Worm (Caenorhabditis elegans) whole organism, young adult: ENCODE measurements around the gene W02A2.5.

Experiments
- B0019.2 ChIP-seq: fragments of 200-800 bp; sonication (Bioruptor generic); conservative IDR thresholded peaks from 2 replicates; pipeline ENCODE4 v1.3.6; 2022; ENCODE audit warnings: missing genetic modification reagents, missing genetic modification characterization, missing compliant biosample characterization
- B0035.1 ChIP-seq: sonication (generic microtip); optimal IDR thresholded peaks from 2 replicates; lab custom pipeline; 2016; ENCODE audit warnings: missing genetic modification characterization, mild to moderate bottlenecking, missing compliant biosample characterization, missing genotype, missing genetic modification reagents
- B0336.3 ChIP-seq: fragments of 200-800 bp; sonication (Bioruptor generic); IDR thresholded peaks from 2 replicates; pipeline ENCODE4 v1.3.6; 2022; ENCODE audit warnings: missing genetic modification characterization, missing compliant biosample characterization
- C17E4.6 ChIP-seq: fragments of 200-800 bp; sonication (Bioruptor generic); IDR thresholded peaks from 2 replicates; pipeline ENCODE4 v1.3.6; 2022; ENCODE audit warnings: missing genetic modification reagents, missing genetic modification characterization, missing compliant biosample characterization
- D2030.7 ChIP-seq: fragments of 200-800 bp; sonication (Bioruptor generic); IDR thresholded peaks from 2 replicates; pipeline ENCODE4 v1.3.6; 2022; ENCODE audit warnings: missing genetic modification reagents, missing genetic modification characterization, missing compliant biosample characterization
- F33H1.4 ChIP-seq: fragments of 200-800 bp; sonication (Bioruptor generic); IDR thresholded peaks from 2 replicates; pipeline ENCODE4 v1.3.6; 2022; ENCODE audit warnings: missing genetic modification reagents, missing genetic modification characterization, missing compliant biosample characterization
- F37B4.10 ChIP-seq: fragments of 200-800 bp; sonication (Bioruptor generic); IDR thresholded peaks from 2 replicates; pipeline ENCODE4 v1.3.6; 2022; ENCODE audit warnings: missing genetic modification characterization, missing compliant biosample characterization
- F39B2.1 ChIP-seq: fragments of 200-800 bp; sonication (Bioruptor generic); IDR thresholded peaks from 2 replicates; pipeline ENCODE4 v1.3.6; 2022; ENCODE audit warnings: missing genetic modification reagents, missing genetic modification characterization, missing compliant biosample characterization
- K11D2.4 ChIP-seq: fragments of 200-800 bp; sonication (Bioruptor generic); IDR thresholded peaks from 2 replicates; pipeline ENCODE4 v1.3.6; 2022; ENCODE audit warnings: missing genetic modification reagents, missing genetic modification characterization, missing compliant biosample characterization
- K12H6.12 ChIP-seq: fragments of 200-800 bp; sonication (Bioruptor generic); optimal IDR thresholded peaks from 2 replicates; lab custom pipeline; 2018; ENCODE audit warnings: mild to moderate bottlenecking, missing genetic modification characterization, missing compliant biosample characterization
- Y53F4B.3 ChIP-seq: fragments of 200-800 bp; sonication (Bioruptor generic); IDR thresholded peaks from 2 replicates; pipeline ENCODE4 v1.3.6; 2022; ENCODE audit warnings: missing genetic modification reagents, missing genetic modification characterization, missing compliant biosample characterization
- Y53G8AR.9 ChIP-seq: fragments of 200-800 bp; sonication (Bioruptor generic); conservative IDR thresholded peaks from 2 replicates; pipeline ENCODE4 v1.3.6; 2022; ENCODE audit warnings: missing genetic modification reagents, missing genetic modification characterization, missing compliant biosample characterization
- Y95B8A.8 ChIP-seq: fragments of 200-800 bp; sonication (Bioruptor generic); IDR thresholded peaks from 2 replicates; pipeline ENCODE4 v1.3.6; 2022; ENCODE audit warnings: missing genetic modification reagents, missing genetic modification characterization, missing compliant biosample characterization
- atf-7 ChIP-seq: sonication (generic microtip); optimal IDR thresholded peaks from 2 replicates; lab custom pipeline; 2017; ENCODE audit warnings: mild to moderate bottlenecking, missing genetic modification characterization, missing compliant biosample characterization
- attf-3 ChIP-seq: fragments of 200-800 bp; sonication (Bioruptor generic); conservative IDR thresholded peaks from 2 replicates; pipeline ENCODE4 v1.3.6; 2022; ENCODE audit warnings: missing genetic modification reagents, missing genetic modification characterization, missing compliant biosample characterization
- attf-6 ChIP-seq: fragments of 200-800 bp; sonication (Bioruptor generic); IDR thresholded peaks from 2 replicates; pipeline ENCODE4 v1.3.6; 2022; ENCODE audit warnings: missing genetic modification reagents, missing genetic modification characterization, missing compliant biosample characterization
- bed-1 ChIP-seq: fragments of 200-800 bp; sonication (Bioruptor generic); IDR thresholded peaks from 2 replicates; pipeline ENCODE4 v1.3.6; 2022; ENCODE audit warnings: missing genetic modification reagents, missing genetic modification characterization, missing compliant biosample characterization
- cebp-2 ChIP-seq: fragments of 200-800 bp; sonication (Bioruptor generic); IDR thresholded peaks from 2 replicates; pipeline ENCODE4 v1.3.6; 2022; ENCODE audit warnings: missing genetic modification characterization, missing compliant biosample characterization
- ceh-40 ChIP-seq: fragments of 200-800 bp; sonication (Bioruptor generic); IDR thresholded peaks from 2 replicates; pipeline ENCODE4 v1.3.6; 2022; ENCODE audit warnings: missing genetic modification characterization, missing compliant biosample characterization
- ceh-79 ChIP-seq: sonication (generic microtip); optimal IDR thresholded peaks from 2 replicates; lab custom pipeline; 2017; ENCODE audit warnings: mild to moderate bottlenecking, missing genetic modification characterization, missing compliant biosample characterization
- ceh-91 ChIP-seq: fragments of 200-800 bp; sonication (Bioruptor generic); IDR thresholded peaks from 2 replicates; pipeline ENCODE4 v1.3.6; 2022; ENCODE audit warnings: missing genetic modification reagents, missing genetic modification characterization, missing compliant biosample characterization
- dox-1 ChIP-seq: fragments of 200-800 bp; sonication (Bioruptor generic); IDR thresholded peaks from 2 replicates; pipeline ENCODE4 v1.3.6; 2022; ENCODE audit warnings: missing genetic modification reagents, missing genetic modification characterization, missing compliant biosample characterization
- efl-1 ChIP-seq: fragments of 150-350 bp; optimal IDR thresholded peaks from 2 replicates; lab custom pipeline; 2014; ENCODE audit warnings: missing biosample characterization, missing genetic modification reagents, missing genetic modification characterization
- ets-4 ChIP-seq: fragments of 200-800 bp; sonication (Bioruptor generic); optimal IDR thresholded peaks from 2 replicates; lab custom pipeline; 2018; ENCODE audit warnings: mild to moderate bottlenecking, missing genetic modification characterization, missing compliant biosample characterization
- fkh-3 ChIP-seq: sonication (generic microtip); optimal IDR thresholded peaks from 2 replicates; lab custom pipeline; 2016; ENCODE audit warnings: mild to moderate bottlenecking, missing genetic modification characterization, missing compliant biosample characterization
- hmg-20 ChIP-seq: fragments of 200-800 bp; sonication (Bioruptor generic); IDR thresholded peaks from 2 replicates; pipeline ENCODE4 v1.3.6; 2022; ENCODE audit warnings: missing genetic modification reagents, missing genetic modification characterization, missing compliant biosample characterization
- hrde-1 ChIP-seq: sonication (generic microtip); optimal IDR thresholded peaks from 2 replicates; lab custom pipeline; 2016; ENCODE audit warnings: missing genetic modification characterization, mild to moderate bottlenecking, missing compliant biosample characterization, moderate library complexity, missing genotype, missing genetic modification reagents, borderline replicate concordance
- let-526 ChIP-seq: fragments of 200-800 bp; sonication (Bioruptor generic); IDR thresholded peaks from 2 replicates; pipeline ENCODE4 v1.3.6; 2022; ENCODE audit warnings: missing genetic modification reagents, missing genetic modification characterization, missing compliant biosample characterization
- lin-35 ChIP-seq, 3 experiments: fragments of 150-350 bp in 2 of 3; sonication (generic microtip) in 1 of 3; optimal IDR thresholded peaks; 2 replicates each; lab custom pipeline; 2014 to 2018; ENCODE audit warnings: missing biosample characterization in 3 of 3, missing genetic modification characterization in 3 of 3, missing genetic modification reagents in 3 of 3
- lin-54 ChIP-seq: fragments of 200-800 bp; sonication (Bioruptor generic); optimal IDR thresholded peaks from 2 replicates; lab custom pipeline; 2018; ENCODE audit warnings: mild to moderate bottlenecking, missing genetic modification characterization, missing compliant biosample characterization
- lsy-27 ChIP-seq: sonication (generic microtip); optimal IDR thresholded peaks from 2 replicates; lab custom pipeline; 2017; ENCODE audit warnings: missing genetic modification characterization, mild to moderate bottlenecking, missing compliant biosample characterization, antibody characterized with exemption, missing genotype, borderline replicate concordance; ENCODE audit not compliant: insufficient read depth
- madf-10 ChIP-seq: sonication (generic microtip); optimal IDR thresholded peaks from 2 replicates; lab custom pipeline; 2016; ENCODE audit warnings: mild to moderate bottlenecking, missing genetic modification characterization, missing compliant biosample characterization
- mcd-1 ChIP-seq: fragments of 200-800 bp; sonication (Bioruptor generic); IDR thresholded peaks from 2 replicates; pipeline ENCODE4 v1.3.6; 2022; ENCODE audit warnings: missing genetic modification reagents, missing genetic modification characterization, missing compliant biosample characterization
- mxl-1 ChIP-seq: sonication (generic microtip); optimal IDR thresholded peaks from 2 replicates; lab custom pipeline; 2016; ENCODE audit warnings: missing genetic modification characterization, missing compliant biosample characterization
- nhr-27 ChIP-seq: fragments of 200-800 bp; sonication (Bioruptor generic); optimal IDR thresholded peaks from 2 replicates; lab custom pipeline; 2018; ENCODE audit warnings: mild to moderate bottlenecking, missing genetic modification characterization, moderate library complexity, missing compliant biosample characterization
- nhr-80 ChIP-seq: sonication (generic microtip); optimal IDR thresholded peaks from 2 replicates; lab custom pipeline; 2016; ENCODE audit warnings: missing genetic modification characterization, missing compliant biosample characterization
- nhr-90 ChIP-seq: sonication (generic microtip); optimal IDR thresholded peaks from 2 replicates; lab custom pipeline; 2016; ENCODE audit warnings: missing genotype, mild to moderate bottlenecking, missing genetic modification characterization, missing compliant biosample characterization
- rcor-1 ChIP-seq: fragments of 200-800 bp; sonication (Bioruptor generic); IDR thresholded peaks from 2 replicates; pipeline ENCODE4 v1.3.6; 2022; ENCODE audit warnings: missing genetic modification reagents, missing genetic modification characterization, missing compliant biosample characterization
- sdz-38 ChIP-seq: sonication (generic microtip); optimal IDR thresholded peaks from 2 replicates; lab custom pipeline; 2016; ENCODE audit warnings: missing genotype, missing genetic modification characterization, missing compliant biosample characterization
- snpc-4 ChIP-seq, 5 experiments: fragments of 150-350 bp in 1 of 5; sonication (generic microtip) in 4 of 5; optimal IDR thresholded peaks; 2 replicates each; lab custom pipeline; 2014 to 2018; ENCODE audit warnings: missing genetic modification characterization in 5 of 5, missing biosample characterization in 3 of 5, antibody characterized with exemption in 2 of 5, mild to moderate bottlenecking in 2 of 5, missing compliant biosample characterization in 2 of 5, missing genotype in 2 of 5, moderate library complexity in 2 of 5, missing genetic modification reagents in 1 of 5
- somi-1 ChIP-seq: fragments of 200-800 bp; sonication (Bioruptor generic); optimal IDR thresholded peaks from 2 replicates; lab custom pipeline; 2018; ENCODE audit warnings: mild to moderate bottlenecking, missing genetic modification characterization, missing compliant biosample characterization
- sptf-2 ChIP-seq: fragments of 200-800 bp; sonication (Bioruptor generic); optimal IDR thresholded peaks from 2 replicates; lab custom pipeline; 2018; ENCODE audit warnings: mild to moderate bottlenecking, missing genetic modification characterization, missing compliant biosample characterization
- tbp1 ChIP-seq: fragments of 200-800 bp; sonication (Bioruptor generic); optimal IDR thresholded peaks from 2 replicates; lab custom pipeline; 2018; ENCODE audit warnings: mild to moderate bottlenecking, missing genetic modification characterization, missing compliant biosample characterization
- unc-130 ChIP-seq: sonication (generic microtip); optimal IDR thresholded peaks from 2 replicates; lab custom pipeline; 2016; ENCODE audit warnings: missing genetic modification reagents, missing genetic modification characterization, missing compliant biosample characterization
- zim-3 ChIP-seq: sonication (generic microtip); optimal IDR thresholded peaks from 2 replicates; lab custom pipeline; 2017; ENCODE audit warnings: mild to moderate bottlenecking, missing genetic modification characterization, moderate library complexity, missing compliant biosample characterization
- ztf-22 ChIP-seq: fragments of 200-800 bp; sonication (Bioruptor generic); optimal IDR thresholded peaks from 2 replicates; lab custom pipeline; 2018; ENCODE audit warnings: mild to moderate bottlenecking, missing genetic modification characterization, moderate library complexity, missing compliant biosample characterization
- ztf-25 ChIP-seq: fragments of 200-800 bp; sonication (Bioruptor generic); IDR thresholded peaks from 2 replicates; pipeline ENCODE4 v1.3.6; 2022; ENCODE audit warnings: missing genetic modification reagents, missing genetic modification characterization, missing compliant biosample characterization

Gene W02A2.5

ce11 chrIV:13318773-13319172 is 23.9 kb upstream of the W02A2.5 start (continued):
- TF ChIP-seq mcd-1 (GFP tag; lab: Robert Waterston, UW), result peak; percentile 46
- TF ChIP-seq zim-3 (tag; lab: Kevin White, UChicago), result no peak
- TF ChIP-seq let-526 (GFP tag; lab: Robert Waterston, UW), result 0 out of 2 replicates have a peak, but pooled peaks have one; percentile 26
- no peak for TF ChIP-seq F39B2.1 (GFP tag; lab: Robert Waterston, UW)
- TF ChIP-seq B0019.2, result no peak
- no peak for TF ChIP-seq D2030.7 (GFP tag; lab: Robert Waterston, UW)
- TF ChIP-seq F37B4.10 (GFP tag; lab: Robert Waterston, UW), result no peak
- no peak for TF ChIP-seq efl-1 (GFP tag; lab: Kevin White, UChicago)
- TF ChIP-seq madf-10 (tag; lab: Kevin White, UChicago), result peak; percentile 63
- no peak for TF ChIP-seq hmg-20
- TF ChIP-seq ets-4 (GFP tag; lab: Kevin White, UChicago), result peak; percentile 59
- TF ChIP-seq snpc-4 (GFP tag; optimal IDR thresholded peaks at IDR 0.05; lab: Kevin White, UChicago), result no peak
- TF ChIP-seq snpc-4 (tag; optimal IDR thresholded peaks at IDR 0.05; lab: Kevin White, UChicago), result peak in 2 of 4 experiments; percentile 5 to 53
- TF ChIP-seq ceh-79, result no peak
- TF ChIP-seq mxl-1 (tag; lab: Kevin White, UChicago), result no peak
- peak; percentile 51 for TF ChIP-seq nhr-90 (tag; lab: Kevin White, UChicago)
- peak; percentile 64 for TF ChIP-seq tbp1 (GFP tag; lab: Kevin White, UChicago)
- no peak for TF ChIP-seq Y53F4B.3
- no peak for TF ChIP-seq fkh-3
- TF ChIP-seq hrde-1 (tag; lab: Kevin White, UChicago), result peak; percentile 36
- TF ChIP-seq ztf-22 (GFP tag; lab: Kevin White, UChicago), result peak; percentile 46
- TF ChIP-seq F33H1.4 (GFP tag; lab: Robert Waterston, UW), result 0 out of 2 replicates have a peak, but pooled peaks have one; percentile 14
- TF ChIP-seq rcor-1 (GFP tag; lab: Robert Waterston, UW), result no peak
- TF ChIP-seq lin-35 (GFP tag; optimal IDR thresholded peaks at IDR 0.05; lab: Kevin White, UChicago), result no peak
- no peak for TF ChIP-seq K12H6.12 (tag; lab: Kevin White, UChicago)
- TF ChIP-seq ceh-91 (GFP tag; lab: Robert Waterston, UW), result no peak
- no peak for TF ChIP-seq C17E4.6
- no peak for TF ChIP-seq nhr-27 (tag; lab: Kevin White, UChicago)
- TF ChIP-seq attf-3 (GFP tag; lab: Robert Waterston, UW), result no peak
- no peak for TF ChIP-seq lsy-27
- TF ChIP-seq lin-54 (GFP tag; lab: Kevin White, UChicago), result peak; percentile 31
- peak; percentile 80 for TF ChIP-seq B0336.3 (GFP tag; lab: Robert Waterston, UW)
- TF ChIP-seq Y53G8AR.9 (GFP tag; lab: Robert Waterston, UW), result peak; percentile 91
- no peak for TF ChIP-seq unc-130 (GFP tag; lab: Kevin White, UChicago)
- TF ChIP-seq sdz-38 (tag; lab: Kevin White, UChicago), result no peak
- peak; percentile 60 for TF ChIP-seq atf-7
- no peak for TF ChIP-seq B0035.1 (tag; lab: Kevin White, UChicago)
- TF ChIP-seq attf-6 (GFP tag; lab: Robert Waterston, UW), result no peak
- TF ChIP-seq, all 124 proteins: peak for 43

DNA sequence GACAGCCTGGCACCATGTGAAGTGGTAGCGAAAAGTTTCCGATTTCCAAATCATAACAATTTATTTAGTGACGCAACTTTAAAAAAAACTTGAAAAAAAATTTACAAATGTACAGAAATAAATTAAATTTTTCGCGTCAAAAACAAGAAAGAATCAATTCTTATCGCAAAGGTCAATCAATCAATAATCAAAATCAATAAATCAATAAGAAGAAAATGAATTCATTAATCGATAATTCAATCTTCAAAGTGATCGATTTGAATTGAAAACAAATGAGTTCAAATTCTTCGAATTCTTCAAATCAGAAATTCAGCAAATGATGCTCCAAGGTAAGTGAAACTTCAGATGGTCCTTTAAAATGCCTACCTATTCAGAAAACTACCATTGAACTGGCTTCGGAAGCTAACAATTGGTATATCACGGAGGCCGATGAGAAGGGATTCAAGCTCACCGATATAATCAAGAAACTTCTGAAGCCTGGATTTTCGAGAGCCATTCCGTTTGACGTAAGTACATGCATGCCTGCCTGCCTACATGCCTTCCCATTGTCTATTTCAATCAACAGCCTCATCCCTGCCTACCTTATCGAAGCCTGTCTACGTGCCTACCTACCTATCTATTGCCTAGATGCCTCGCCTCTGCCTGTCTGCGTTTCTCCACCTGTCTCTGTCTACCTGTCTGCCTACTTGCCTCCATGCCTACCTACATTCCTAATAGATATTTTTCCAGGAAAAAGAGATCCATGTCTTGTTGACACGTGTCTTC is 22.6 kb upstream of the W02A2.5 start:
- TF ChIP-seq somi-1 (GFP tag; lab: Kevin White, UChicago), result no peak
- TF ChIP-seq ets-4 (GFP tag; lab: Kevin White, UChicago), result no peak
- no peak for TF ChIP-seq nhr-80 (tag; lab: Kevin White, UChicago)
- TF ChIP-seq cebp-2 (GFP tag; lab: Robert Waterston, UW), result peak; percentile 49; the same call in 1 of the 2 replicates
- no peak for TF ChIP-seq sptf-2
- no peak for TF ChIP-seq nhr-27 (tag; lab: Kevin White, UChicago)
- 0 out of 2 replicates have a peak, but pooled peaks have one; percentile 8 for TF ChIP-seq dox-1
- TF ChIP-seq K11D2.4, result no peak
- no peak for TF ChIP-seq ztf-25 (GFP tag; lab: Robert Waterston, UW)
- TF ChIP-seq ceh-40 (GFP tag; lab: Robert Waterston, UW), result no peak
- no peak for TF ChIP-seq Y95B8A.8 (GFP tag; lab: Robert Waterston, UW)
- TF ChIP-seq bed-1 (GFP tag; lab: Robert Waterston, UW), result no peak
